Worm (Caenorhabditis elegans) whole organism, L4/young adult: ENCODE data around the gene rod-1.

Experiments used
- dao-5 ChIP-seq: sonication (generic microtip); optimal IDR thresholded peaks from 2 replicates; lab custom pipeline; 2016; ENCODE audit warnings: missing genotype, missing genetic modification characterization, moderate library complexity, missing compliant biosample characterization
- him-1 ChIP-seq: sonication (generic microtip); optimal IDR thresholded peaks from 2 replicates; lab custom pipeline; 2016; ENCODE audit warnings: missing genotype, missing genetic modification reagents, missing genetic modification characterization, missing compliant biosample characterization

ce11 chrIV:7505866-7506488 lies 27.7 kb downstream of the rod-1 start:
- TF ChIP-seq dao-5 (no peak), him-1 (tag; lab: Kevin White, UChicago) (no peak)
